Worm (Caenorhabditis elegans) whole organism, young adult: Measurements from ENCODE around the gene F49H12.4.

Source experiments
- akir-1 ChIP-seq: fragments of 200-800 bp; sonication (Bioruptor generic); optimal IDR thresholded peaks from 2 replicates; lab custom pipeline; 2018; ENCODE audit warnings: mild to moderate bottlenecking, missing genetic modification characterization, moderate library complexity, missing compliant biosample characterization
- attf-3 ChIP-seq: fragments of 200-800 bp; sonication (Bioruptor generic); conservative IDR thresholded peaks from 2 replicates; pipeline ENCODE4 v1.3.6; 2022; ENCODE audit warnings: missing genetic modification reagents, missing genetic modification characterization, missing compliant biosample characterization
- ccch-3 ChIP-seq: fragments of 200-800 bp; sonication (Bioruptor generic); optimal IDR thresholded peaks from 2 replicates; lab custom pipeline; 2018; ENCODE audit warnings: mild to moderate bottlenecking, missing genetic modification characterization, missing compliant biosample characterization
- dox-1 ChIP-seq: fragments of 200-800 bp; sonication (Bioruptor generic); IDR thresholded peaks from 2 replicates; pipeline ENCODE4 v1.3.6; 2022; ENCODE audit warnings: missing genetic modification reagents, missing genetic modification characterization, missing compliant biosample characterization
- dpl-1 ChIP-seq: fragments of 150-350 bp; optimal IDR thresholded peaks from 2 replicates; lab custom pipeline; 2014; ENCODE audit warnings: missing biosample characterization, missing genetic modification reagents, missing genetic modification characterization
- ets-4 ChIP-seq: fragments of 200-800 bp; sonication (Bioruptor generic); optimal IDR thresholded peaks from 2 replicates; lab custom pipeline; 2018; ENCODE audit warnings: mild to moderate bottlenecking, missing genetic modification characterization, missing compliant biosample characterization
- let-607 ChIP-seq, 2 experiments: fragments of 200-800 bp in 1 of 2; sonication (Bioruptor generic) in 1 of 2; sonication (generic microtip) in 1 of 2; optimal IDR thresholded peaks; 2 replicates each; lab custom pipeline; 2016 to 2018; ENCODE audit warnings: mild to moderate bottlenecking in 2 of 2, missing compliant biosample characterization in 2 of 2, missing genetic modification characterization in 2 of 2, moderate library complexity in 2 of 2, missing genotype in 1 of 2
- mel-28 ChIP-seq: sonication (generic microtip); optimal IDR thresholded peaks from 2 replicates; lab custom pipeline; 2016; ENCODE audit warnings: borderline replicate concordance, mild to moderate bottlenecking, missing genetic modification characterization, missing compliant biosample characterization

- TF ChIP-seq ccch-3 (GFP tag; lab: Kevin White, UChicago) (no peak), mel-28 (tag; lab: Kevin White, UChicago) (no peak), dpl-1 (GFP tag; lab: Kevin White, UChicago) (no peak), akir-1 (GFP tag; lab: Kevin White, UChicago) (no peak), dox-1 (GFP tag; lab: Robert Waterston, UW) (no peak), ets-4 (GFP tag; lab: Kevin White, UChicago) (no peak), attf-3 (GFP tag; lab: Robert Waterston, UW) (no peak), let-607 (tag; optimal IDR thresholded peaks at IDR 0.05; lab: Kevin White, UChicago) (no peak)
Measured at ce11 chrX:2039358-2039757, 40.3 kb upstream of the F49H12.4 start, which contains the start of gene smex-2.
